Fruit fly (Drosophila melanogaster) whole organism, embryonic: Measurements from ENCODE around the gene mask.

Experiments
- ATbp ChIP-seq: fragments of 200-800 bp; sonication (Bioruptor generic); optimal IDR thresholded peaks from 2 replicates; lab custom pipeline; 2017; ENCODE audit warnings: missing biosample characterization, mild to moderate bottlenecking, missing genetic modification characterization, missing genetic modification reagents
- Abd-B ChIP-seq: fragments of 200-800 bp; sonication (Bioruptor generic); optimal IDR thresholded peaks from 2 replicates; lab custom pipeline; 2018; ENCODE audit warnings: missing biosample characterization, mild to moderate bottlenecking, missing genetic modification characterization, moderate library complexity
- Adf1 ChIP-seq: fragments of 200-800 bp; sonication (Bioruptor generic); IDR thresholded peaks from 2 replicates; pipeline ENCODE4 v1.3.6; 2022; ENCODE audit warnings: missing biosample characterization, missing genetic modification characterization
- B-H2 ChIP-seq: fragments of 200-800 bp; sonication (Bioruptor generic); optimal IDR thresholded peaks from 2 replicates; lab custom pipeline; 2018; ENCODE audit warnings: missing biosample characterization, mild to moderate bottlenecking, missing genetic modification characterization
- C15 ChIP-seq: fragments of 200-800 bp; sonication (Bioruptor generic); IDR thresholded peaks from 3 replicates; pipeline ENCODE4 v1.3.6; 2022; ENCODE audit warnings: missing biosample characterization, missing genetic modification characterization
- CG11093 ChIP-seq: fragments of 200-800 bp; sonication (Bioruptor generic); IDR thresholded peaks from 3 replicates; pipeline ENCODE4 v1.3.6; 2022; ENCODE audit warnings: missing biosample characterization, missing genetic modification characterization
- CG13287 ChIP-seq: fragments of 200-800 bp; sonication (Bioruptor generic); IDR thresholded peaks from 2 replicates; pipeline ENCODE4 v1.3.6; 2022; ENCODE audit warnings: missing biosample characterization, missing genetic modification characterization; ENCODE audit not compliant: partially characterized antibody
- CG13296 ChIP-seq: fragments of 200-800 bp; sonication (Bioruptor generic); optimal IDR thresholded peaks from 3 replicates; lab custom pipeline; 2018; ENCODE audit warnings: missing biosample characterization, mild to moderate bottlenecking, missing genetic modification characterization
- CG1603 ChIP-seq: fragments of 200-800 bp; sonication (Bioruptor generic); optimal IDR thresholded peaks from 2 replicates; lab custom pipeline; 2019; ENCODE audit warnings: missing biosample characterization, mild to moderate bottlenecking, missing genetic modification characterization, moderate library complexity
- CG2199 ChIP-seq: fragments of 200-800 bp; sonication (Bioruptor generic); IDR thresholded peaks from 3 replicates; pipeline ENCODE4 v1.3.6; 2022; ENCODE audit warnings: missing biosample characterization, missing genetic modification characterization
- CG32532 ChIP-seq: fragments of 200-800 bp; sonication (Bioruptor generic); IDR thresholded peaks from 2 replicates; pipeline ENCODE4 v1.3.6; 2022; ENCODE audit warnings: missing biosample characterization, missing genetic modification characterization
- CG33213 ChIP-seq: fragments of 200-800 bp; sonication (Bioruptor generic); optimal IDR thresholded peaks from 3 replicates; lab custom pipeline; 2016; ENCODE audit warnings: missing biosample characterization, missing genetic modification characterization
- CG42726 ChIP-seq: fragments of 200-800 bp; sonication (Bioruptor generic); IDR thresholded peaks from 2 replicates; pipeline ENCODE4 v1.3.6; 2022; ENCODE audit warnings: missing biosample characterization, missing genetic modification characterization; ENCODE audit not compliant: partially characterized antibody
- CG6813 ChIP-seq: fragments of 200-800 bp; sonication (Bioruptor generic); optimal IDR thresholded peaks from 2 replicates; lab custom pipeline; 2017; ENCODE audit warnings: missing biosample characterization, missing genetic modification characterization, mild to moderate bottlenecking, moderate library complexity, missing genetic modification reagents
- CG7357 ChIP-seq: fragments of 200-800 bp; sonication (Bioruptor generic); IDR thresholded peaks from 3 replicates; pipeline ENCODE4 v1.3.6; 2022; ENCODE audit warnings: missing biosample characterization, missing genetic modification characterization
- CG8089 ChIP-seq: fragments of 200-800 bp; sonication (Bioruptor generic); optimal IDR thresholded peaks from 3 replicates; lab custom pipeline; 2016; ENCODE audit warnings: missing biosample characterization, missing genetic modification characterization
- CG8281 ChIP-seq: fragments of 200-800 bp; sonication (Bioruptor generic); optimal IDR thresholded peaks from 2 replicates; lab custom pipeline; 2018; ENCODE audit warnings: missing biosample characterization, mild to moderate bottlenecking, missing genetic modification characterization, moderate library complexity
- CG8290 ChIP-seq, 3 experiments: fragments of 200-800 bp; sonication (Bioruptor generic); optimal IDR thresholded peaks; 2 replicates each; lab custom pipeline; 2016 to 2019; ENCODE audit warnings: missing biosample characterization in 3 of 3, missing genetic modification characterization in 3 of 3, mild to moderate bottlenecking in 2 of 3, moderate library complexity in 1 of 3
- CG8944 ChIP-seq: fragments of 200-800 bp; sonication (Bioruptor generic); optimal IDR thresholded peaks from 3 replicates; lab custom pipeline; 2016; ENCODE audit warnings: missing biosample characterization, missing genetic modification characterization
- CrebB ChIP-seq: fragments of 200-800 bp; sonication (Bioruptor generic); optimal IDR thresholded peaks from 3 replicates; lab custom pipeline; 2018; ENCODE audit warnings: missing biosample characterization, mild to moderate bottlenecking, missing genetic modification characterization
- HLH4C ChIP-seq: fragments of 200-800 bp; sonication (Bioruptor generic); IDR thresholded peaks from 3 replicates; pipeline ENCODE4 v1.3.6; 2022; ENCODE audit warnings: missing biosample characterization, missing genetic modification characterization; ENCODE audit not compliant: partially characterized antibody
- MTF-1 ChIP-seq: fragments of 200-800 bp; sonication (Bioruptor generic); optimal IDR thresholded peaks from 2 replicates; lab custom pipeline; 2018; ENCODE audit warnings: missing biosample characterization, mild to moderate bottlenecking, missing genetic modification characterization, borderline replicate concordance
- Myb ChIP-seq: fragments of 200-800 bp; sonication (Bioruptor generic); optimal IDR thresholded peaks from 2 replicates; lab custom pipeline; 2016; ENCODE audit warnings: missing biosample characterization, missing genetic modification characterization
- NK7.1 ChIP-seq: fragments of 200-800 bp; sonication (Bioruptor generic); optimal IDR thresholded peaks from 3 replicates; lab custom pipeline; 2016; ENCODE audit warnings: missing biosample characterization, missing genetic modification characterization
- Neu2 ChIP-seq: fragments of 200-800 bp; sonication (Bioruptor generic); optimal IDR thresholded peaks from 3 replicates; lab custom pipeline; 2016; ENCODE audit warnings: missing biosample characterization, missing genetic modification characterization, borderline replicate concordance
- NfI ChIP-seq: fragments of 200-800 bp; sonication (Bioruptor generic); optimal IDR thresholded peaks from 3 replicates; lab custom pipeline; 2018; ENCODE audit warnings: missing biosample characterization, mild to moderate bottlenecking, missing genetic modification characterization, moderate library complexity
- Ravus ChIP-seq: fragments of 200-800 bp; sonication (Bioruptor generic); IDR thresholded peaks from 2 replicates; pipeline ENCODE4 v1.3.6; 2022; ENCODE audit warnings: missing biosample characterization, missing genetic modification characterization
- Six4 ChIP-seq: fragments of 200-800 bp; sonication (Bioruptor generic); optimal IDR thresholded peaks from 2 replicates; lab custom pipeline; 2016; ENCODE audit warnings: missing biosample characterization, missing genetic modification characterization
- Sox100B ChIP-seq: fragments of 200-800 bp; sonication (Bioruptor generic); optimal IDR thresholded peaks from 3 replicates; lab custom pipeline; 2018; ENCODE audit warnings: missing biosample characterization, mild to moderate bottlenecking, missing genetic modification characterization
- crp ChIP-seq, 2 experiments: fragments of 200-800 bp; sonication (Bioruptor generic); optimal IDR thresholded peaks; 2 replicates in 1 of 2; 3 replicates in 1 of 2; lab custom pipeline; 2017; ENCODE audit warnings: missing biosample characterization in 2 of 2, missing genetic modification characterization in 2 of 2, mild to moderate bottlenecking in 1 of 2, moderate library complexity in 1 of 2
- disco-r ChIP-seq: fragments of 200-800 bp; sonication (Bioruptor generic); optimal IDR thresholded peaks from 2 replicates; lab custom pipeline; 2016; ENCODE audit warnings: missing biosample characterization, missing genetic modification characterization
- dm ChIP-seq: fragments of 200-800 bp; sonication (Bioruptor generic); optimal IDR thresholded peaks from 3 replicates; lab custom pipeline; 2016; ENCODE audit warnings: missing biosample characterization, missing genetic modification characterization
- dpn ChIP-seq, 2 experiments: fragments of 200-800 bp; sonication (Bioruptor generic); optimal IDR thresholded peaks; 3 replicates each; lab custom pipeline; 2016; ENCODE audit warnings: missing biosample characterization in 2 of 2, missing genetic modification characterization in 2 of 2
- en ChIP-seq: fragments of 200-800 bp; sonication (Bioruptor generic); optimal IDR thresholded peaks from 2 replicates; lab custom pipeline; 2016; ENCODE audit warnings: missing biosample characterization, missing genetic modification characterization
- gcm ChIP-seq: fragments of 200-800 bp; sonication (Bioruptor generic); optimal IDR thresholded peaks from 2 replicates; lab custom pipeline; 2019; ENCODE audit warnings: missing biosample characterization, mild to moderate bottlenecking, missing genetic modification characterization, moderate library complexity
- gro ChIP-seq: fragments of 200-800 bp; sonication (Bioruptor generic); optimal IDR thresholded peaks from 2 replicates; lab custom pipeline; 2016; ENCODE audit warnings: missing biosample characterization, missing genetic modification characterization
- ken ChIP-seq: fragments of 200-800 bp; sonication (Bioruptor generic); IDR thresholded peaks from 3 replicates; pipeline ENCODE4 v1.3.6; 2022; ENCODE audit warnings: missing biosample characterization, missing genetic modification characterization
- lab ChIP-seq: fragments of 200-800 bp; sonication (Bioruptor generic); optimal IDR thresholded peaks from 3 replicates; lab custom pipeline; 2017; ENCODE audit warnings: missing biosample characterization, missing genetic modification characterization, mild to moderate bottlenecking, moderate library complexity, missing genetic modification reagents
- lilli ChIP-seq: fragments of 200-800 bp; sonication (Bioruptor generic); optimal IDR thresholded peaks from 3 replicates; lab custom pipeline; 2016; ENCODE audit warnings: missing biosample characterization, missing genetic modification characterization
- luna ChIP-seq: fragments of 200-800 bp; sonication (Bioruptor generic); optimal IDR thresholded peaks from 2 replicates; lab custom pipeline; 2016; ENCODE audit warnings: missing biosample characterization, missing genetic modification characterization
- pzg ChIP-seq: fragments of 200-800 bp; sonication (Bioruptor generic); optimal IDR thresholded peaks from 3 replicates; lab custom pipeline; 2018; ENCODE audit warnings: missing biosample characterization, mild to moderate bottlenecking, missing genetic modification characterization, moderate library complexity
- ro ChIP-seq: fragments of 200-800 bp; sonication (Bioruptor generic); IDR thresholded peaks from 2 replicates; pipeline ENCODE4 v1.3.6; 2022; ENCODE audit warnings: missing biosample characterization, missing genetic modification characterization
- shn ChIP-seq: fragments of 200-800 bp; sonication (Bioruptor generic); optimal IDR thresholded peaks from 3 replicates; lab custom pipeline; 2016; ENCODE audit warnings: missing biosample characterization, missing genetic modification characterization
- stwl ChIP-seq: fragments of 200-800 bp; sonication (Bioruptor generic); optimal IDR thresholded peaks from 3 replicates; lab custom pipeline; 2018; ENCODE audit warnings: missing biosample characterization, mild to moderate bottlenecking, missing genetic modification characterization, moderate library complexity
- tio ChIP-seq: fragments of 200-800 bp; sonication (Bioruptor generic); optimal IDR thresholded peaks from 2 replicates; lab custom pipeline; 2017; ENCODE audit warnings: missing biosample characterization, missing genetic modification characterization, inconsistent platforms
- tna ChIP-seq: fragments of 200-800 bp; sonication (Bioruptor generic); IDR thresholded peaks from 2 replicates; pipeline ENCODE4 v1.3.6; 2022; ENCODE audit warnings: missing biosample characterization, missing genetic modification characterization; ENCODE audit not compliant: partially characterized antibody
- trem ChIP-seq: fragments of 200-800 bp; optimal IDR thresholded peaks from 3 replicates; lab custom pipeline; 2019; ENCODE audit warnings: missing biosample characterization, mild to moderate bottlenecking, missing genetic modification characterization, moderate library complexity
- vnd ChIP-seq: fragments of 200-800 bp; sonication (Bioruptor generic); IDR thresholded peaks from 3 replicates; pipeline ENCODE4 v1.3.6; 2022; ENCODE audit warnings: missing biosample characterization, missing genetic modification characterization; ENCODE audit not compliant: partially characterized antibody
- z ChIP-seq: fragments of 200-800 bp; sonication (Bioruptor generic); IDR thresholded peaks from 3 replicates; pipeline ENCODE4 v1.3.6; 2022; ENCODE audit warnings: missing biosample characterization, missing genetic modification characterization

The mask gene

dm6 chr3R:24193373-24193879 is 36.9 kb upstream of the mask start, which contains the start of the genes SMC6 and CG6204 (continued):
- TF ChIP-seq Ravus (GFP tag; lab: Robert Waterston, UW) (peak; percentile 90), CG33213 (GFP tag; lab: Kevin White, UChicago) (peak; percentile 50), pzg (GFP tag; lab: Kevin White, UChicago) (peak; percentile 61), NfI (GFP tag; lab: Kevin White, UChicago) (peak; percentile 93), z (no peak), CG8290 (GFP tag; optimal IDR thresholded peaks at IDR 0.05; lab: Kevin White, UChicago) (peak; percentile 80), CG8290 (tag; optimal IDR thresholded peaks at IDR 0.05; lab: Kevin White, UChicago) (peak; percentile 16 to 92), C15 (GFP tag; lab: Robert Waterston, UW) (peak; percentile 81), disco-r (GFP tag; lab: Kevin White, UChicago) (peak; percentile 53), CG13296 (GFP tag; lab: Kevin White, UChicago) (peak; percentile 91), en (peak; percentile 46), CG32532 (GFP tag; lab: Robert Waterston, UW) (peak; percentile 96), CG7357 (GFP tag; lab: Robert Waterston, UW) (peak; percentile 90), Myb (peak; percentile 62), CG8944 (GFP tag; lab: Kevin White, UChicago) (peak; percentile 70), lilli (GFP tag; lab: Kevin White, UChicago) (peak; percentile 95), gcm (peak; percentile 92), Six4 (GFP tag; lab: Kevin White, UChicago) (peak; percentile 84), gro (peak; percentile 72), CrebB (tag; lab: Kevin White, UChicago) (peak; percentile 90), vnd (GFP tag; lab: Robert Waterston, UW) (no peak), HLH4C (no peak), CG13287 (peak; percentile 52), tio (peak; percentile 92), CG8089 (peak; percentile 53), CG11093 (GFP tag; lab: Robert Waterston, UW) (peak; percentile 88), Neu2 (GFP tag; lab: Kevin White, UChicago) (peak; percentile 26), ATbp (GFP tag; lab: Kevin White, UChicago) (peak; percentile 90), shn (GFP tag; lab: Kevin White, UChicago) (peak; percentile 65), trem (peak; percentile 94), ro (GFP tag; lab: Robert Waterston, UW) (peak; percentile 78), tna (GFP tag; lab: Robert Waterston, UW) (no peak), CG8281 (tag; lab: Kevin White, UChicago) (peak; percentile 81), dm (GFP tag; lab: Kevin White, UChicago) (peak; percentile 61), CG42726 (GFP tag; lab: Robert Waterston, UW) (no peak), MTF-1 (GFP tag; lab: Kevin White, UChicago) (peak; percentile 78), NK7.1 (peak; percentile 80), B-H2 (GFP tag; lab: Kevin White, UChicago) (peak; percentile 95), ken (GFP tag; lab: Robert Waterston, UW) (peak; percentile 93), Abd-B (peak; percentile 97), crp (GFP tag; optimal IDR thresholded peaks at IDR 0.05; lab: Kevin White, UChicago) (peak in 1 of 2 experiments; percentile 60), stwl (tag; lab: Kevin White, UChicago) (peak; percentile 73), Sox100B (GFP tag; lab: Kevin White, UChicago) (peak; percentile 89), CG6813 (GFP tag; lab: Kevin White, UChicago) (peak; percentile 81), lab (GFP tag; lab: Kevin White, UChicago) (peak; percentile 95), dpn (GFP tag; optimal IDR thresholded peaks at IDR 0.05; lab: Kevin White, UChicago) (peak; percentile 89 to 94), CG2199 (peak; percentile 88; the same call in 2 of the 3 replicates), luna (GFP tag; lab: Kevin White, UChicago) (peak; percentile 53), CG1603 (tag; lab: Kevin White, UChicago) (peak; percentile 94), Adf1 (GFP tag; lab: Robert Waterston, UW) (peak; percentile 74)
